Worm (Caenorhabditis elegans) whole organism, young adult: ENCODE measurements around the gene ZK1307.3.

Experiments used
- B0035.1 ChIP-seq: sonication (generic microtip); optimal IDR thresholded peaks from 2 replicates; lab custom pipeline; 2016; ENCODE audit warnings: missing genetic modification characterization, mild to moderate bottlenecking, missing compliant biosample characterization, missing genotype, missing genetic modification reagents
- B0261.1 ChIP-seq: sonication (generic microtip); optimal IDR thresholded peaks from 2 replicates; lab custom pipeline; 2016; ENCODE audit warnings: mild to moderate bottlenecking, missing genetic modification characterization, moderate library complexity, missing compliant biosample characterization
- C06A6.2 ChIP-seq: fragments of 200-800 bp; sonication (Bioruptor generic); conservative IDR thresholded peaks from 2 replicates; pipeline ENCODE4 v1.3.6; 2022; ENCODE audit warnings: missing genetic modification characterization, missing compliant biosample characterization
- D2030.7 ChIP-seq: fragments of 200-800 bp; sonication (Bioruptor generic); IDR thresholded peaks from 2 replicates; pipeline ENCODE4 v1.3.6; 2022; ENCODE audit warnings: missing genetic modification reagents, missing genetic modification characterization, missing compliant biosample characterization
- F33H1.4 ChIP-seq: fragments of 200-800 bp; sonication (Bioruptor generic); IDR thresholded peaks from 2 replicates; pipeline ENCODE4 v1.3.6; 2022; ENCODE audit warnings: missing genetic modification reagents, missing genetic modification characterization, missing compliant biosample characterization
- F49E8.2 ChIP-seq: sonication (generic microtip); optimal IDR thresholded peaks from 3 replicates; lab custom pipeline; 2017; ENCODE audit warnings: missing genetic modification characterization, mild to moderate bottlenecking, missing compliant biosample characterization, antibody characterized with exemption, moderate library complexity; ENCODE audit not compliant: insufficient read depth
- F57C9.4 ChIP-seq: sonication (generic microtip); optimal IDR thresholded peaks from 2 replicates; lab custom pipeline; 2017; ENCODE audit warnings: mild to moderate bottlenecking, missing genetic modification characterization, missing compliant biosample characterization
- Y53F4B.3 ChIP-seq: fragments of 200-800 bp; sonication (Bioruptor generic); IDR thresholded peaks from 2 replicates; pipeline ENCODE4 v1.3.6; 2022; ENCODE audit warnings: missing genetic modification reagents, missing genetic modification characterization, missing compliant biosample characterization
- Y95B8A.8 ChIP-seq: fragments of 200-800 bp; sonication (Bioruptor generic); IDR thresholded peaks from 2 replicates; pipeline ENCODE4 v1.3.6; 2022; ENCODE audit warnings: missing genetic modification reagents, missing genetic modification characterization, missing compliant biosample characterization
- ZK185.1 ChIP-seq: sonication (generic microtip); optimal IDR thresholded peaks from 2 replicates; lab custom pipeline; 2016; ENCODE audit warnings: mild to moderate bottlenecking, missing genetic modification characterization, missing compliant biosample characterization; ENCODE audit not compliant: poor library complexity, severe bottlenecking
- atf-7 ChIP-seq: sonication (generic microtip); optimal IDR thresholded peaks from 2 replicates; lab custom pipeline; 2017; ENCODE audit warnings: mild to moderate bottlenecking, missing genetic modification characterization, missing compliant biosample characterization
- bed-1 ChIP-seq: fragments of 200-800 bp; sonication (Bioruptor generic); IDR thresholded peaks from 2 replicates; pipeline ENCODE4 v1.3.6; 2022; ENCODE audit warnings: missing genetic modification reagents, missing genetic modification characterization, missing compliant biosample characterization
- ccch-3 ChIP-seq: fragments of 200-800 bp; sonication (Bioruptor generic); optimal IDR thresholded peaks from 2 replicates; lab custom pipeline; 2018; ENCODE audit warnings: mild to moderate bottlenecking, missing genetic modification characterization, missing compliant biosample characterization
- ceh-100 ChIP-seq: fragments of 200-800 bp; sonication (Bioruptor generic); IDR thresholded peaks from 2 replicates; pipeline ENCODE4 v1.3.6; 2022; ENCODE audit warnings: missing genetic modification reagents, missing genetic modification characterization, missing compliant biosample characterization
- die-1 ChIP-seq: sonication (generic microtip); optimal IDR thresholded peaks from 2 replicates; lab custom pipeline; 2016; ENCODE audit warnings: missing genotype, mild to moderate bottlenecking, missing genetic modification characterization, missing compliant biosample characterization
- dpl-1 ChIP-seq: fragments of 150-350 bp; optimal IDR thresholded peaks from 2 replicates; lab custom pipeline; 2014; ENCODE audit warnings: missing biosample characterization, missing genetic modification reagents, missing genetic modification characterization
- efl-1 ChIP-seq: fragments of 150-350 bp; optimal IDR thresholded peaks from 2 replicates; lab custom pipeline; 2014; ENCODE audit warnings: missing biosample characterization, missing genetic modification reagents, missing genetic modification characterization
- egl-44 ChIP-seq: fragments of 200-800 bp; sonication (Bioruptor generic); IDR thresholded peaks from 2 replicates; pipeline ENCODE4 v1.3.6; 2022; ENCODE audit warnings: missing genetic modification reagents, missing genetic modification characterization, missing compliant biosample characterization
- ets-4 ChIP-seq: fragments of 200-800 bp; sonication (Bioruptor generic); optimal IDR thresholded peaks from 2 replicates; lab custom pipeline; 2018; ENCODE audit warnings: mild to moderate bottlenecking, missing genetic modification characterization, missing compliant biosample characterization
- fkh-3 ChIP-seq: sonication (generic microtip); optimal IDR thresholded peaks from 2 replicates; lab custom pipeline; 2016; ENCODE audit warnings: mild to moderate bottlenecking, missing genetic modification characterization, missing compliant biosample characterization
- him-1 ChIP-seq: sonication (generic microtip); optimal IDR thresholded peaks from 2 replicates; lab custom pipeline; 2016; ENCODE audit warnings: missing genotype, missing genetic modification reagents, missing genetic modification characterization, missing compliant biosample characterization
- hlh-26 ChIP-seq: fragments of 200-800 bp; sonication (Bioruptor generic); conservative IDR thresholded peaks from 2 replicates; pipeline ENCODE4 v1.3.6; 2022; ENCODE audit warnings: missing genetic modification reagents, missing genetic modification characterization, missing compliant biosample characterization
- hmg-20 ChIP-seq: fragments of 200-800 bp; sonication (Bioruptor generic); IDR thresholded peaks from 2 replicates; pipeline ENCODE4 v1.3.6; 2022; ENCODE audit warnings: missing genetic modification reagents, missing genetic modification characterization, missing compliant biosample characterization
- hsf-1 ChIP-seq: fragments of 200-800 bp; sonication (Bioruptor generic); IDR thresholded peaks from 2 replicates; pipeline ENCODE4 v1.3.6; 2022; ENCODE audit warnings: missing genetic modification reagents, missing genetic modification characterization, missing compliant biosample characterization
- let-526 ChIP-seq: fragments of 200-800 bp; sonication (Bioruptor generic); IDR thresholded peaks from 2 replicates; pipeline ENCODE4 v1.3.6; 2022; ENCODE audit warnings: missing genetic modification reagents, missing genetic modification characterization, missing compliant biosample characterization
- let-607 ChIP-seq, 2 experiments: fragments of 200-800 bp in 1 of 2; sonication (Bioruptor generic) in 1 of 2; sonication (generic microtip) in 1 of 2; optimal IDR thresholded peaks; 2 replicates each; lab custom pipeline; 2016 to 2018; ENCODE audit warnings: mild to moderate bottlenecking in 2 of 2, missing compliant biosample characterization in 2 of 2, missing genetic modification characterization in 2 of 2, moderate library complexity in 2 of 2, missing genotype in 1 of 2
- lin-54 ChIP-seq: fragments of 200-800 bp; sonication (Bioruptor generic); optimal IDR thresholded peaks from 2 replicates; lab custom pipeline; 2018; ENCODE audit warnings: mild to moderate bottlenecking, missing genetic modification characterization, missing compliant biosample characterization
- lir-1 ChIP-seq: fragments of 200-800 bp; sonication (Bioruptor generic); conservative IDR thresholded peaks from 2 replicates; pipeline ENCODE4 v1.3.6; 2022; ENCODE audit warnings: missing genetic modification reagents, missing genetic modification characterization, missing compliant biosample characterization
- mcd-1 ChIP-seq: fragments of 200-800 bp; sonication (Bioruptor generic); IDR thresholded peaks from 2 replicates; pipeline ENCODE4 v1.3.6; 2022; ENCODE audit warnings: missing genetic modification reagents, missing genetic modification characterization, missing compliant biosample characterization
- mxl-1 ChIP-seq: sonication (generic microtip); optimal IDR thresholded peaks from 2 replicates; lab custom pipeline; 2016; ENCODE audit warnings: missing genetic modification characterization, missing compliant biosample characterization
- pha-4 ChIP-seq: fragments of 150-350 bp; sonication (generic microtip); optimal IDR thresholded peaks from 2 replicates; lab custom pipeline; 2014; ENCODE audit warnings: missing biosample characterization, missing genetic modification reagents, missing genetic modification characterization
- rec-8 ChIP-seq, 2 experiments: sonication (generic microtip); optimal IDR thresholded peaks; 2 replicates each; lab custom pipeline; 2016; ENCODE audit warnings: mild to moderate bottlenecking in 2 of 2, missing genetic modification characterization in 2 of 2, missing genetic modification reagents in 2 of 2, missing genotype in 2 of 2, missing biosample characterization in 1 of 2, missing compliant biosample characterization in 1 of 2, moderate library complexity in 1 of 2
- repo-1 ChIP-seq: sonication (generic microtip); optimal IDR thresholded peaks from 2 replicates; lab custom pipeline; 2017; ENCODE audit warnings: mild to moderate bottlenecking, missing genetic modification characterization, missing compliant biosample characterization
- snpc-1.1 ChIP-seq: sonication (generic microtip); optimal IDR thresholded peaks from 2 replicates; lab custom pipeline; 2017; ENCODE audit warnings: missing genetic modification characterization, mild to moderate bottlenecking, missing compliant biosample characterization, antibody characterized with exemption, moderate library complexity, missing genotype, missing genetic modification reagents; ENCODE audit not compliant: insufficient read depth
- snpc-4 ChIP-seq, 5 experiments: fragments of 150-350 bp in 1 of 5; sonication (generic microtip) in 4 of 5; optimal IDR thresholded peaks; 2 replicates each; lab custom pipeline; 2014 to 2018; ENCODE audit warnings: missing genetic modification characterization in 5 of 5, missing biosample characterization in 3 of 5, antibody characterized with exemption in 2 of 5, mild to moderate bottlenecking in 2 of 5, missing compliant biosample characterization in 2 of 5, missing genotype in 2 of 5, moderate library complexity in 2 of 5, missing genetic modification reagents in 1 of 5
- somi-1 ChIP-seq: fragments of 200-800 bp; sonication (Bioruptor generic); optimal IDR thresholded peaks from 2 replicates; lab custom pipeline; 2018; ENCODE audit warnings: mild to moderate bottlenecking, missing genetic modification characterization, missing compliant biosample characterization
- tbp1 ChIP-seq: fragments of 200-800 bp; sonication (Bioruptor generic); optimal IDR thresholded peaks from 2 replicates; lab custom pipeline; 2018; ENCODE audit warnings: mild to moderate bottlenecking, missing genetic modification characterization, missing compliant biosample characterization
- ztf-26 ChIP-seq: sonication (generic microtip); optimal IDR thresholded peaks from 2 replicates; lab custom pipeline; 2017; ENCODE audit warnings: missing genetic modification characterization, missing compliant biosample characterization

The ZK1307.3 gene

DNA sequence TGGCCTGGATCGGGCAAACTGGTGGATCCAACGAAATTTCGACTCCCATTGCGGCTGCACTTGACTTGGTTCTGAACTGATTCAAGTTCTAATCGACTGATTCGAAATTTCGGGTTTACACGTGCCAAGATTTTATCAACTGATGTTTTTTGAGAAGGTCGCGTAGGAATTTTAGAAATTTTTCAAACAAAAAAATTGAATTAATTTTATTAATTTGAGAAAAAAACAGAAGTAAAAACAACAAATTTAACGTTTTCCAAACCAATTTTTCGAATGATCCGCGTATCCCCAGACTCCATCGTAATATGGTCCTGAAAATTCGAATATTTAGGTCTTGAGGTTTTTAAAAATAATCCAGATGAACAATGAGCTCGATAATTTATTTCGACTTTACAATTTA, at the start of gene ZK1307.3:
Gene ZK1307.3 (minus strand): TSS at position 101 of the 400 bp plus-strand sequence.
- no peak for TF ChIP-seq F33H1.4 (GFP tag; lab: Robert Waterston, UW)
- TF ChIP-seq die-1 (tag; lab: Kevin White, UChicago), result no peak
- TF ChIP-seq B0035.1, result no peak
- no peak for TF ChIP-seq Y95B8A.8 (GFP tag; lab: Robert Waterston, UW)
- TF ChIP-seq, all 124 proteins: peak for 0

DNA sequence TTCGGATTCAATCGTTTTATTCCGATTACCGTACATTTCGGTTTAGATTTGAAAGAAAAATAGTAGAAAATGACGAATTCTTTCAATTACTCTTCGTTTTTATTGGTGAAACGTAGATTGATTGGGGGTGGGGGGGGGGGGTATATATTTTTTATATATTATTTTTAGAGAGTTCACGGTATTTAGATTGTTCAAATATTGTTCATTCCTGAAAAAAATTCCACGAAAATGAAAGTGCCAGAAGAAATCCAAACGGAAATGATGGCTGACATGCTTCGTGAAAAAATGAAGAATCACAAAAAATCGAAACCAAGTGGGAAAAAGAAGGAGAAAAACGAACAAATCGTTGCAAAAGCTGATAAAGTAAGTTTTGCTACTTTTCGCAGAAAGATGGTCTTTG, 47.5 kb upstream of the ZK1307.3 start, which contains the start of the genes Y53C12A.8 and Y53C12A.7:
Gene Y53C12A.8 (minus strand): TSS at position 101 of the 400 bp plus-strand sequence.
Gene Y53C12A.7 (plus strand): TSS at position 181 of the 400 bp plus-strand sequence.
- TF ChIP-seq snpc-1.1 (tag; lab: Kevin White, UChicago) (no peak), bed-1 (GFP tag; lab: Robert Waterston, UW) (no peak), hmg-20 (no peak), mcd-1 (GFP tag; lab: Robert Waterston, UW) (no peak), him-1 (tag; lab: Kevin White, UChicago) (no peak), ets-4 (GFP tag; lab: Kevin White, UChicago) (no peak), pha-4 (no peak), Y53F4B.3 (GFP tag; lab: Robert Waterston, UW) (no peak), let-607 (tag; optimal IDR thresholded peaks at IDR 0.05; lab: Kevin White, UChicago) (no peak), F49E8.2 (no peak), B0261.1 (tag; lab: Kevin White, UChicago) (no peak), egl-44 (no peak), D2030.7 (GFP tag; lab: Robert Waterston, UW) (no peak), ZK185.1 (tag; lab: Kevin White, UChicago) (no peak), F57C9.4 (tag; lab: Kevin White, UChicago) (no peak), ztf-26 (tag; lab: Kevin White, UChicago) (no peak), fkh-3 (tag; lab: Kevin White, UChicago) (no peak), hsf-1 (GFP tag; lab: Robert Waterston, UW) (no peak), lir-1 (GFP tag; lab: Robert Waterston, UW) (no peak)

DNA sequence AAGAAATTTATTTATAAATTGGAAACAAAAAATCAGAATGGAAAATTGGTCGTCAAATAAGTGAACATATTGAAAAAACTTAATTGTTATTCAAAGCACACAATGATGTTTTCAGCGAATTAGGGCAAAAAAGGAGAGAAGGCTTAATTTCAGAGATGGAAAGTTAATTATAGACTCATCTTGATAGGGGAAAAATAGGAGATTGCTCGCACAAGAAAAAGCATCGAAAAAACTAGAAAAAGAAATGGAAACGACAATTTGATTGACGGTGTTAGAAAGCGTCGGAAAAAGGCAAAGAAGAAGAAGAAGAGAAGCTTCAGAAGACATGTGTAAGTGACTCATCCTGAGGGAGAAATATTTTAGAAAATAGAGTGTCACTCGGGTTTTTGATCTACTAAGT, 43.1 kb upstream of the ZK1307.3 start:
- TF ChIP-seq lin-54 (GFP tag; lab: Kevin White, UChicago) (no peak), let-526 (GFP tag; lab: Robert Waterston, UW) (no peak), dpl-1 (GFP tag; lab: Kevin White, UChicago) (no peak)

DNA sequence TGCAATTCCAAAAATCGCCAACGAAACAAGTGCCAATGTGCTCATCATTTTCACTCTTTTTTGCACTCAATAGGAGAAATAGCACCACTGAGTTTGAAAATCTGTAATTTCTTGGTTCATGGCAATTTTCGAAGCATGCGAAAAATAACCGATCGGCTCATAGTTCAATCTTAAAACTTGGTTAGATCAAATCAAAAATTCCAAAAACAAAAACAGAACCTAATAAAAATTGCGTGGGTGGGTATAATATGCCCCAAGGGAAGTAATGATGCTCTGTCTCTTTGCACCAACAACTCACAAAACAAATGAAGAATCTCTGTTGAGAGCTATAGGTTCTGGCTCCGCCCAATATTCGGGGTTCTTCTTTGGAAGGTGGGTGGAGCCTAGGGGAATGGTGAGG, 39.0 kb upstream of the ZK1307.3 start, which contains the start of gene nlp-11:
Gene nlp-11 (minus strand): TSS at position 101 of the 400 bp plus-strand sequence.
- TF ChIP-seq efl-1 (GFP tag; lab: Kevin White, UChicago) (no peak), C06A6.2 (GFP tag; lab: Robert Waterston, UW) (no peak), mxl-1 (no peak), ccch-3 (no peak), bed-1 (GFP tag; lab: Robert Waterston, UW) (no peak), snpc-4 (GFP tag; optimal IDR thresholded peaks at IDR 0.05; lab: Kevin White, UChicago) (no peak), snpc-4 (tag; optimal IDR thresholded peaks at IDR 0.05; lab: Kevin White, UChicago) (no peak), Y53F4B.3 (GFP tag; lab: Robert Waterston, UW) (no peak), rec-8 (tag; optimal IDR thresholded peaks at IDR 0.05; lab: Kevin White, UChicago) (no peak), ceh-100 (GFP tag; lab: Robert Waterston, UW) (no peak), somi-1 (GFP tag; lab: Kevin White, UChicago) (no peak), mcd-1 (GFP tag; lab: Robert Waterston, UW) (no peak), hlh-26 (GFP tag; lab: Robert Waterston, UW) (no peak), repo-1 (tag; lab: Kevin White, UChicago) (no peak), atf-7 (tag; lab: Kevin White, UChicago) (no peak), tbp1 (GFP tag; lab: Kevin White, UChicago) (no peak), Y95B8A.8 (GFP tag; lab: Robert Waterston, UW) (no peak)
